Worm (Caenorhabditis elegans): ENCODE results near the gene srh-89.

Gene srh-89

ce11 chrV:7478404-7478803, 13.8 kb upstream of the srh-89 start, which contains the start of gene str-190:
Gene str-190, minus strand, starts transcription at chrV:7478504.
- no peak for TF ChIP-seq unc-39 (tag; optimal IDR thresholded peaks at IDR 0.05)
- TF ChIP-seq elt-1 (tag; optimal IDR thresholded peaks at IDR 0.05): no peak
- TF ChIP-seq pha-4 (tag; optimal IDR thresholded peaks at IDR 0.05): no peak
- TF ChIP-seq ZK546.5 (tag; optimal IDR thresholded peaks at IDR 0.05): no peak
- no peak for TF ChIP-seq ama-1 (optimal IDR thresholded peaks at IDR 0.05)
- TF ChIP-seq fos-1 (tag; optimal IDR thresholded peaks at IDR 0.05): no peak
- no peak for TF ChIP-seq jun-1 (tag; optimal IDR thresholded peaks at IDR 0.05)
- no peak for TF ChIP-seq lin-15B (tag; optimal IDR thresholded peaks at IDR 0.05)
- no peak for TF ChIP-seq ztf-11 (tag; optimal IDR thresholded peaks at IDR 0.05)
- TF ChIP-seq daf-12 (tag; optimal IDR thresholded peaks at IDR 0.05): no peak
- no peak for TF ChIP-seq ceh-16 (tag; optimal IDR thresholded peaks at IDR 0.05)
- no peak for TF ChIP-seq lsy-12 (tag; optimal IDR thresholded peaks at IDR 0.05)
- TF ChIP-seq ceh-82 (tag; optimal IDR thresholded peaks at IDR 0.05): no peak

- TF ChIP-seq elt-2 (tag; optimal IDR thresholded peaks at IDR 0.05) (no peak), sea-2 (GFP tag; optimal IDR thresholded peaks at IDR 0.05) (no peak), zag-1 (tag; optimal IDR thresholded peaks at IDR 0.05) (no peak), nfya-1 (tag; optimal IDR thresholded peaks at IDR 0.05; ENCODE audit: insufficient read depth) (no peak), fkh-10 (GFP tag; optimal IDR thresholded peaks at IDR 0.05) (no peak), pha-4 (tag; optimal IDR thresholded peaks at IDR 0.05) (no peak), tbx-2 (tag; optimal IDR thresholded peaks at IDR 0.05) (no peak), ceh-9 (tag; optimal IDR thresholded peaks at IDR 0.05) (no peak)
These were observed 12.2 kb upstream of the srh-89 start, which contains the start of gene srh-125 for ce11 chrV:7476766-7477165. Gene srh-125, minus strand, starts transcription at chrV:7476866.

- TF ChIP-seq ceh-16 (tag; optimal IDR thresholded peaks at IDR 0.05): no peak
- no peak for TF ChIP-seq nhr-11 (tag; optimal IDR thresholded peaks at IDR 0.05)
- TF ChIP-seq nhr-76 (tag; optimal IDR thresholded peaks at IDR 0.05): no peak
- TF ChIP-seq nfya-1 (tag; optimal IDR thresholded peaks at IDR 0.05; ENCODE audit: insufficient read depth): no peak
These were observed 8.2 kb upstream of the srh-89 start, which contains the start of gene str-28 for ce11 chrV:7472815-7473214. Gene str-28, minus strand, starts transcription at chrV:7472915.

- TF ChIP-seq elt-3 (tag; optimal IDR thresholded peaks at IDR 0.05) (no peak), ceh-16 (tag; optimal IDR thresholded peaks at IDR 0.05) (no peak), unc-62 (GFP tag; optimal IDR thresholded peaks at IDR 0.05) (no peak), nhr-76 (tag; optimal IDR thresholded peaks at IDR 0.05) (no peak), nhr-43 (tag; optimal IDR thresholded peaks at IDR 0.05; ENCODE audit: poor library complexity, severe bottlenecking) (peak; percentile 57), nhr-77 (tag; optimal IDR thresholded peaks at IDR 0.05) (no peak), hmg-11 (tag; optimal IDR thresholded peaks at IDR 0.05) (peak; percentile 80), egl-27 (tag; optimal IDR thresholded peaks at IDR 0.05) (no peak), fos-1 (tag; optimal IDR thresholded peaks at IDR 0.05) (no peak), skn-1 (tag; optimal IDR thresholded peaks at IDR 0.05) (no peak), ztf-4 (tag; optimal IDR thresholded peaks at IDR 0.05) (no peak), lin-39 (tag; optimal IDR thresholded peaks at IDR 0.05) (no peak), aly-2 (tag; optimal IDR thresholded peaks at IDR 0.05) (no peak), pha-4 (tag; optimal IDR thresholded peaks at IDR 0.05) (no peak), mdl-1 (tag; optimal IDR thresholded peaks at IDR 0.05) (no peak), ama-1 (optimal IDR thresholded peaks at IDR 0.05) (no peak), egl-5 (tag; optimal IDR thresholded peaks at IDR 0.05) (peak; percentile 50), ceh-82 (tag; optimal IDR thresholded peaks at IDR 0.05) (no peak), jun-1 (tag; optimal IDR thresholded peaks at IDR 0.05) (no peak), ceh-28 (tag; optimal IDR thresholded peaks at IDR 0.05) (no peak), zag-1 (tag; optimal IDR thresholded peaks at IDR 0.05) (no peak), nfya-1 (tag; optimal IDR thresholded peaks at IDR 0.05; ENCODE audit: insufficient read depth) (peak; percentile 71), eor-1 (tag; optimal IDR thresholded peaks at IDR 0.05) (no peak), nhr-11 (tag; optimal IDR thresholded peaks at IDR 0.05) (no peak), elt-1 (tag; optimal IDR thresholded peaks at IDR 0.05) (no peak), ceh-9 (tag; optimal IDR thresholded peaks at IDR 0.05) (no peak), daf-12 (tag; optimal IDR thresholded peaks at IDR 0.05) (no peak), elt-2 (tag; optimal IDR thresholded peaks at IDR 0.05) (peak; percentile 40), tbx-2 (tag; optimal IDR thresholded peaks at IDR 0.05) (no peak), nhr-28 (tag; optimal IDR thresholded peaks at IDR 0.05) (no peak), nhr-237 (tag; optimal IDR thresholded peaks at IDR 0.05) (no peak), lsy-12 (tag; optimal IDR thresholded peaks at IDR 0.05) (no peak), nhr-67 (tag; optimal IDR thresholded peaks at IDR 0.05) (no peak), nhr-12 (tag; optimal IDR thresholded peaks at IDR 0.05) (no peak), lin-15B (tag; optimal IDR thresholded peaks at IDR 0.05) (peak; percentile 77), nhr-23 (tag; optimal IDR thresholded peaks at IDR 0.05) (no peak), ztf-11 (tag; optimal IDR thresholded peaks at IDR 0.05) (no peak), fkh-10 (GFP tag; optimal IDR thresholded peaks at IDR 0.05) (no peak), pqm-1 (tag; optimal IDR thresholded peaks at IDR 0.05) (peak; percentile 39), fkh-2 (tag; optimal IDR thresholded peaks at IDR 0.05) (no peak), unc-39 (tag; optimal IDR thresholded peaks at IDR 0.05) (no peak), mml-1 (tag; optimal IDR thresholded peaks at IDR 0.05) (no peak), nhr-25 (tag; optimal IDR thresholded peaks at IDR 0.05) (peak; percentile 65)
These were observed 913 bp upstream of the srh-89 start, which contains the start of gene F25E5.1 for ce11 chrV:7465509-7465908. Gene F25E5.1, plus strand, starts transcription at chrV:7465884.

Measured in whole organism, L3 larva.